Fruit fly (Drosophila melanogaster): ENCODE results near the gene Dph2.

dm6 chr3R:14900177-14900576 is 6.4 kb upstream of the Dph2 start, which contains the start of gene VhaPPA1-2:
- no peak for TF ChIP-seq CG33017 (tag; optimal IDR thresholded peaks at IDR 0.05)
- TF ChIP-seq cic (GFP tag; optimal IDR thresholded peaks at IDR 0.05), result no peak
- TF ChIP-seq toe (GFP tag; optimal IDR thresholded peaks at IDR 0.05), result no peak
- no peak for TF ChIP-seq CG12768 (GFP tag; optimal IDR thresholded peaks at IDR 0.05)

All from whole organism, adult.